Worm (Caenorhabditis elegans): ENCODE measurements around the gene Y73B3B.1.

ce11 chrX:177075-177474 is 34.0 kb downstream of the Y73B3B.1 start, which contains the start of the genes T08D2.5 and T08D2.4:
- no peak for TF ChIP-seq dao-5 (tag; optimal IDR thresholded peaks at IDR 0.05)
- no peak for TF ChIP-seq him-1 (tag; optimal IDR thresholded peaks at IDR 0.05)
